Worm (Caenorhabditis elegans) whole organism, L4 larva: ENCODE results near the gene srsx-40.

ENCODE experiments used
- Y48G9A.11 ChIP-seq: fragments of 200-800 bp; sonication (Bioruptor generic); IDR thresholded peaks from 2 replicates; pipeline ENCODE4 v1.3.6; 2022; ENCODE audit warnings: missing genetic modification reagents, missing genetic modification characterization, missing compliant biosample characterization
- ama-1 ChIP-seq: fragments of 150-350 bp; optimal IDR thresholded peaks from 2 replicates; lab custom pipeline; 2014; ENCODE audit warnings: inconsistent platforms, mixed read lengths
- attf-4 ChIP-seq: sonication (generic microtip); optimal IDR thresholded peaks from 3 replicates; lab custom pipeline; 2017; ENCODE audit warnings: missing biosample characterization, missing genetic modification characterization
- ctbp-1 ChIP-seq: fragments of 200-800 bp; sonication (Bioruptor generic); IDR thresholded peaks from 2 replicates; pipeline ENCODE4 v1.3.6; 2022; ENCODE audit warnings: missing genetic modification reagents, missing genetic modification characterization, missing compliant biosample characterization
- lin-39 ChIP-seq: fragments of 150-350 bp; optimal IDR thresholded peaks from 2 replicates; lab custom pipeline; 2014; ENCODE audit warnings: missing biosample characterization, missing genetic modification reagents, missing genetic modification characterization
- lsy-2 ChIP-seq, 2 experiments: fragments of 150-350 bp in 1 of 2; sonication (generic microtip) in 1 of 2; optimal IDR thresholded peaks; 2 replicates each; lab custom pipeline; 2014 to 2017; ENCODE audit warnings: missing biosample characterization in 2 of 2, missing genetic modification characterization in 2 of 2
- nhr-76 ChIP-seq: fragments of 150-350 bp; optimal IDR thresholded peaks from 2 replicates; lab custom pipeline; 2014; ENCODE audit warnings: missing biosample characterization, missing genetic modification characterization
- nhr-77 ChIP-seq: fragments of 150-350 bp; optimal IDR thresholded peaks from 2 replicates; lab custom pipeline; 2014; ENCODE audit warnings: missing biosample characterization, missing genetic modification characterization
- pqm-1 ChIP-seq: sonication (generic microtip); optimal IDR thresholded peaks from 2 replicates; lab custom pipeline; 2017; ENCODE audit warnings: missing biosample characterization, missing genetic modification characterization
- skn-1 ChIP-seq: fragments of 150-350 bp; optimal IDR thresholded peaks from 2 replicates; lab custom pipeline; 2014; ENCODE audit warnings: missing biosample characterization, missing genetic modification characterization

DNA sequence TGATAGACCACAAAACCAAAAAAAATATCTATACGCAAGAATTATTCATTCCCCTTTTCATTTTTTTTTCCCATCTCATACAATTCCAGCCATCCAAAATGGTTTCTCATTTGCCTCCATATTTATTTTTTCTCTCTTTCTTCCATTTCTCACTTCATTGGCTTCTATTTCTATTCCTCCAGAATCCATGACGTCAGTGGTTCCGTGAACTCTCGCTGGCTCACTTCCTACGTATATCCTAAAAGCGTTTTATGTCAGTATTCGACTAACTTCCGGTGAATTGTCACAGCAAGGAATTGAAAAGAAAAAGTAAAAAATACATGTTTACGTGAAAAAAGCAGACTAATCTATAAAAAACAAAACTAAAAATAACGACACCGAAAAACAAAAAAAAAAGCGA lies 23.5 kb upstream of the srsx-40 start:
- TF ChIP-seq pqm-1 (no peak), Y48G9A.11 (no peak), skn-1 (tag; lab: Kevin White, UChicago) (no peak), lsy-2 (tag; optimal IDR thresholded peaks at IDR 0.05; lab: Kevin White, UChicago) (no peak), nhr-77 (tag; lab: Kevin White, UChicago) (no peak), attf-4 (tag; lab: Kevin White, UChicago) (no peak), lin-39 (tag; lab: Kevin White, UChicago) (no peak), ama-1 (no peak), ctbp-1 (GFP tag; lab: Robert Waterston, UW) (no peak), nhr-76 (tag; lab: Kevin White, UChicago) (no peak)
